Worm (Caenorhabditis elegans) whole organism, L4 larva: ENCODE results near the gene eng-1.

ENCODE experiments used
- D1046.2 ChIP-seq: fragments of 200-800 bp; sonication (Bioruptor generic); IDR thresholded peaks from 2 replicates; pipeline ENCODE4 v1.3.6; 2022; ENCODE audit warnings: missing genetic modification characterization, missing compliant biosample characterization
- F44E2.7 ChIP-seq: fragments of 200-800 bp; sonication (Bioruptor generic); IDR thresholded peaks from 2 replicates; pipeline ENCODE4 v2.1.2; 2022; ENCODE audit warnings: missing genetic modification characterization, missing compliant biosample characterization
- F49E8.2 ChIP-seq: sonication (generic microtip); optimal IDR thresholded peaks from 2 replicates; lab custom pipeline; 2016; ENCODE audit warnings: missing compliant biosample characterization, mild to moderate bottlenecking, missing genetic modification characterization, borderline replicate concordance
- T26A8.4 ChIP-seq: fragments of 200-800 bp; sonication (Bioruptor generic); IDR thresholded peaks from 2 replicates; pipeline ENCODE4 v1.3.6; 2022; ENCODE audit warnings: missing genetic modification characterization, missing compliant biosample characterization
- Y48G9A.11 ChIP-seq: fragments of 200-800 bp; sonication (Bioruptor generic); IDR thresholded peaks from 2 replicates; pipeline ENCODE4 v1.3.6; 2022; ENCODE audit warnings: missing genetic modification reagents, missing genetic modification characterization, missing compliant biosample characterization
- Y75B8A.6 ChIP-seq: fragments of 200-800 bp; sonication (Bioruptor generic); IDR thresholded peaks from 2 replicates; pipeline ENCODE4 v1.3.6; 2022; ENCODE audit warnings: missing genetic modification reagents, missing genetic modification characterization, missing compliant biosample characterization
- ZK337.2 ChIP-seq: fragments of 200-800 bp; sonication (Bioruptor generic); IDR thresholded peaks from 2 replicates; pipeline ENCODE4 v1.3.6; 2022; ENCODE audit warnings: missing genetic modification reagents, missing genetic modification characterization, missing compliant biosample characterization
- ZK546.5 ChIP-seq, 2 experiments: sonication (generic microtip); optimal IDR thresholded peaks; 2 replicates each; lab custom pipeline; 2017; ENCODE audit warnings: missing biosample characterization in 2 of 2, missing genetic modification characterization in 2 of 2
- aly-2 ChIP-seq: sonication (generic microtip); optimal IDR thresholded peaks from 2 replicates; lab custom pipeline; 2018; ENCODE audit warnings: missing biosample characterization, missing genetic modification characterization
- ama-1 ChIP-seq: fragments of 150-350 bp; optimal IDR thresholded peaks from 2 replicates; lab custom pipeline; 2014; ENCODE audit warnings: inconsistent platforms, mixed read lengths
- ceh-32 ChIP-seq: sonication (generic microtip); optimal IDR thresholded peaks from 2 replicates; lab custom pipeline; 2016; ENCODE audit warnings: mild to moderate bottlenecking, missing genetic modification characterization, missing compliant biosample characterization; ENCODE audit not compliant: poor library complexity
- daf-16 ChIP-seq, 3 experiments: sonication (generic microtip); optimal IDR thresholded peaks; 2 replicates each; lab custom pipeline; 2016 to 2017; ENCODE audit warnings: missing genetic modification characterization in 3 of 3, missing genetic modification reagents in 3 of 3, mild to moderate bottlenecking in 2 of 3, missing compliant biosample characterization in 2 of 3, missing biosample characterization in 1 of 3, moderate library complexity in 1 of 3
- dmd-6 ChIP-seq: fragments of 200-800 bp; sonication (Bioruptor generic); IDR thresholded peaks from 2 replicates; pipeline ENCODE4 v1.3.6; 2022; ENCODE audit warnings: missing genetic modification reagents, missing genetic modification characterization, missing compliant biosample characterization
- dmd-8 ChIP-seq: fragments of 200-800 bp; sonication (Bioruptor generic); IDR thresholded peaks from 2 replicates; pipeline ENCODE4 v1.3.6; 2022; ENCODE audit warnings: missing genetic modification characterization, missing compliant biosample characterization
- dmd-9 ChIP-seq: fragments of 200-800 bp; sonication (Bioruptor generic); IDR thresholded peaks from 2 replicates; pipeline ENCODE4 v1.3.6; 2022; ENCODE audit warnings: missing genetic modification reagents, missing genetic modification characterization, missing compliant biosample characterization
- duxl-1 ChIP-seq: sonication (generic microtip); optimal IDR thresholded peaks from 2 replicates; lab custom pipeline; 2016; ENCODE audit warnings: mild to moderate bottlenecking, missing genetic modification characterization, moderate library complexity, missing compliant biosample characterization; ENCODE audit not compliant: poor library complexity
- dve-1 ChIP-seq: sonication (generic microtip); optimal IDR thresholded peaks from 2 replicates; lab custom pipeline; 2017; ENCODE audit warnings: antibody characterized with exemption, mild to moderate bottlenecking, missing genetic modification characterization, missing compliant biosample characterization; ENCODE audit not compliant: insufficient read depth
- hlh-11 ChIP-seq: fragments of 200-800 bp; sonication (Bioruptor generic); optimal IDR thresholded peaks from 2 replicates; lab custom pipeline; 2018; ENCODE audit warnings: mild to moderate bottlenecking, missing genetic modification characterization, missing compliant biosample characterization
- lin-15B ChIP-seq: fragments of 150-350 bp; sonication (generic microtip); optimal IDR thresholded peaks from 3 replicates; lab custom pipeline; 2014; ENCODE audit warnings: missing biosample characterization, missing genetic modification characterization
- lin-38 ChIP-seq: fragments of 200-800 bp; sonication (Bioruptor generic); IDR thresholded peaks from 2 replicates; pipeline ENCODE4 v1.3.6; 2022; ENCODE audit warnings: missing genetic modification reagents, missing genetic modification characterization, missing compliant biosample characterization
- lin-39 ChIP-seq: fragments of 150-350 bp; optimal IDR thresholded peaks from 2 replicates; lab custom pipeline; 2014; ENCODE audit warnings: missing biosample characterization, missing genetic modification reagents, missing genetic modification characterization
- lsy-2 ChIP-seq, 2 experiments: fragments of 150-350 bp in 1 of 2; sonication (generic microtip) in 1 of 2; optimal IDR thresholded peaks; 2 replicates each; lab custom pipeline; 2014 to 2017; ENCODE audit warnings: missing biosample characterization in 2 of 2, missing genetic modification characterization in 2 of 2
- madf-5 ChIP-seq, 2 experiments: fragments of 200-800 bp; sonication (Bioruptor generic); IDR thresholded peaks; 2 replicates each; pipeline ENCODE4 v1.3.6; 2022; ENCODE audit warnings: missing compliant biosample characterization in 2 of 2, missing genetic modification characterization in 2 of 2
- mep-1 ChIP-seq: fragments of 150-350 bp; sonication (generic microtip); optimal IDR thresholded peaks from 3 replicates; lab custom pipeline; 2014; ENCODE audit warnings: missing biosample characterization, missing genetic modification characterization
- mes-2 ChIP-seq: sonication (generic microtip); optimal IDR thresholded peaks from 2 replicates; lab custom pipeline; 2016; ENCODE audit warnings: missing genotype, mild to moderate bottlenecking, missing genetic modification characterization, missing compliant biosample characterization; ENCODE audit not compliant: poor library complexity, severe bottlenecking
- mxl-3 ChIP-seq: fragments of 200-800 bp; sonication (Bioruptor generic); optimal IDR thresholded peaks from 2 replicates; lab custom pipeline; 2018; ENCODE audit warnings: mild to moderate bottlenecking, missing genetic modification characterization, missing compliant biosample characterization
- nhr-11 ChIP-seq: fragments of 150-350 bp; optimal IDR thresholded peaks from 2 replicates; lab custom pipeline; 2014; ENCODE audit warnings: missing biosample characterization, missing genetic modification characterization
- nhr-25 ChIP-seq: sonication (generic microtip); optimal IDR thresholded peaks from 2 replicates; lab custom pipeline; 2017; ENCODE audit warnings: missing genetic modification characterization, mild to moderate bottlenecking, missing compliant biosample characterization, antibody characterized with exemption, moderate library complexity, borderline replicate concordance; ENCODE audit not compliant: insufficient read depth
- nhr-28 ChIP-seq: fragments of 150-350 bp; optimal IDR thresholded peaks from 2 replicates; lab custom pipeline; 2014; ENCODE audit warnings: missing biosample characterization, missing genetic modification characterization
- nhr-41 ChIP-seq: fragments of 200-800 bp; sonication (Bioruptor generic); IDR thresholded peaks from 2 replicates; pipeline ENCODE4 v1.3.6; 2022; ENCODE audit warnings: missing genetic modification reagents, missing genetic modification characterization, missing compliant biosample characterization
- nhr-48 ChIP-seq: sonication (generic microtip); optimal IDR thresholded peaks from 2 replicates; lab custom pipeline; 2016; ENCODE audit warnings: mild to moderate bottlenecking, missing genetic modification characterization, missing compliant biosample characterization
- nhr-6 ChIP-seq: fragments of 150-350 bp; optimal IDR thresholded peaks from 2 replicates; lab custom pipeline; 2014; ENCODE audit warnings: missing biosample characterization, missing genetic modification characterization
- nhr-77 ChIP-seq: fragments of 150-350 bp; optimal IDR thresholded peaks from 2 replicates; lab custom pipeline; 2014; ENCODE audit warnings: missing biosample characterization, missing genetic modification characterization
- pha-4 ChIP-seq, 2 experiments: fragments of 150-350 bp in 1 of 2; fragments of 200-800 bp in 1 of 2; sonication (Bioruptor generic) in 1 of 2; IDR thresholded peaks in 1 of 2; optimal IDR thresholded peaks in 1 of 2; 2 replicates each; pipeline versions ENCODE4 v1.3.6 to Lab custom; 2014 to 2022; ENCODE audit warnings: missing genetic modification characterization in 2 of 2, missing genetic modification reagents in 2 of 2, missing biosample characterization in 1 of 2, missing compliant biosample characterization in 1 of 2
- php-3 ChIP-seq: fragments of 200-800 bp; sonication (Bioruptor generic); IDR thresholded peaks from 2 replicates; pipeline ENCODE4 v1.3.6; 2022; ENCODE audit warnings: missing genetic modification reagents, missing genetic modification characterization, missing compliant biosample characterization
- pqm-1 ChIP-seq: sonication (generic microtip); optimal IDR thresholded peaks from 2 replicates; lab custom pipeline; 2017; ENCODE audit warnings: missing biosample characterization, missing genetic modification characterization
- saeg-2 ChIP-seq: fragments of 200-800 bp; sonication (Bioruptor generic); IDR thresholded peaks from 2 replicates; pipeline ENCODE4 v1.3.6; 2022; ENCODE audit warnings: missing genetic modification reagents, missing genetic modification characterization, missing compliant biosample characterization
- set-16 ChIP-seq: fragments of 200-800 bp; sonication (Bioruptor generic); IDR thresholded peaks from 2 replicates; pipeline ENCODE4 v1.3.6; 2022; ENCODE audit warnings: missing genetic modification reagents, missing genetic modification characterization, missing compliant biosample characterization
- snpc-1.2 ChIP-seq: fragments of 200-800 bp; sonication (Bioruptor generic); IDR thresholded peaks from 2 replicates; pipeline ENCODE4 v1.3.6; 2022; ENCODE audit warnings: missing genetic modification reagents, missing genetic modification characterization, missing compliant biosample characterization
- tra-1 ChIP-seq: fragments of 200-800 bp; sonication (Bioruptor generic); IDR thresholded peaks from 2 replicates; pipeline ENCODE4 v1.3.6; 2022; ENCODE audit warnings: missing genetic modification reagents, missing genetic modification characterization, missing compliant biosample characterization
- unc-130 ChIP-seq: sonication (generic microtip); optimal IDR thresholded peaks from 2 replicates; lab custom pipeline; 2016; ENCODE audit warnings: missing genetic modification reagents, missing genetic modification characterization, missing compliant biosample characterization
- unc-39 ChIP-seq: sonication (generic microtip); optimal IDR thresholded peaks from 2 replicates; lab custom pipeline; 2017; ENCODE audit warnings: missing biosample characterization, missing genetic modification characterization
- zag-1 ChIP-seq: fragments of 150-350 bp; optimal IDR thresholded peaks from 2 replicates; lab custom pipeline; 2014; ENCODE audit warnings: missing biosample characterization, missing genetic modification characterization
- zfp-2 ChIP-seq: sonication (generic microtip); optimal IDR thresholded peaks from 2 replicates; lab custom pipeline; 2016; ENCODE audit warnings: mild to moderate bottlenecking, missing genetic modification characterization, missing compliant biosample characterization
- zfp-3 ChIP-seq: fragments of 200-800 bp; sonication (Bioruptor generic); conservative IDR thresholded peaks from 2 replicates; pipeline ENCODE4 v1.3.6; 2022; ENCODE audit warnings: missing genetic modification reagents, missing genetic modification characterization, missing compliant biosample characterization
- zip-2 ChIP-seq: fragments of 150-350 bp; optimal IDR thresholded peaks from 2 replicates; lab custom pipeline; 2014; ENCODE audit warnings: missing biosample characterization, missing genetic modification characterization
- ztf-11 ChIP-seq: fragments of 150-350 bp; optimal IDR thresholded peaks from 2 replicates; lab custom pipeline; 2014; ENCODE audit warnings: missing biosample characterization, missing genetic modification characterization
- ztf-7 ChIP-seq: fragments of 150-350 bp; optimal IDR thresholded peaks from 2 replicates; lab custom pipeline; 2014; ENCODE audit warnings: missing biosample characterization, missing genetic modification characterization

The eng-1 gene

DNA sequence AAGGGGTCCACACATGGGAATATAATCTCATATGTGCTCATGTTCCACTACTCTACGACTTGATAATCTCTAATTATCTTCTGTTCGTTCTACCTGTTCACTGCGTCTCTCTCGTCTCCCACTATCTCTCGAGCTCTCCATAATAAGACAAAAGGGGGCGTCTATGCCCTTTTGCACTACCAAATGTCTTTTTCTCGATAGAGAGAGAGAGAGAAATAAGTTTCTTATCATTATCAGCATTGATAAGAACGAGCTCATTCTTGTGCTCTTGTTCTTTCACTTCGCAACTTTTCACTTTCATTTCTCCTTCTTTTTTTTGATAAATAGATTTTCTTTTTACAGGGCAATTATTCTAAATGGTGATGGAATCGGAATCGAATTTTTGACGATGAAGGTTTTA is 47.6 kb upstream of the eng-1 start:
- TF ChIP-seq mes-2 (tag; lab: Kevin White, UChicago), result peak; percentile 40
- no peak for TF ChIP-seq T26A8.4 (GFP tag; lab: Robert Waterston, UW)
- no peak for TF ChIP-seq F44E2.7 (GFP tag; lab: Robert Waterston, UW)
- TF ChIP-seq nhr-77 (tag; lab: Kevin White, UChicago), result peak; percentile 44
- TF ChIP-seq ZK337.2 (GFP tag; lab: Robert Waterston, UW), result no peak
- peak; percentile 33 for TF ChIP-seq nhr-6 (tag; lab: Kevin White, UChicago)
- TF ChIP-seq nhr-28 (tag; lab: Kevin White, UChicago), result peak; percentile 67
- TF ChIP-seq dmd-6 (GFP tag; lab: Robert Waterston, UW), result peak; percentile 64
- TF ChIP-seq daf-16 (GFP tag; optimal IDR thresholded peaks at IDR 0.05; lab: Kevin White, UChicago), result no peak
- TF ChIP-seq daf-16 (tag; optimal IDR thresholded peaks at IDR 0.05; lab: Kevin White, UChicago), result peak; percentile 57
- TF ChIP-seq pqm-1 (tag; lab: Kevin White, UChicago), result peak; percentile 95
- peak; percentile 18 for TF ChIP-seq mep-1
- TF ChIP-seq dve-1 (tag; lab: Kevin White, UChicago), result peak; percentile 67
- no peak for TF ChIP-seq mxl-3 (GFP tag; lab: Kevin White, UChicago)
- peak; percentile 33 for TF ChIP-seq ztf-7
- peak; percentile 59 for TF ChIP-seq hlh-11 (tag; lab: Kevin White, UChicago)
- no peak for TF ChIP-seq dmd-8
- TF ChIP-seq php-3, result no peak
- TF ChIP-seq tra-1 (GFP tag; lab: Robert Waterston, UW), result 0 out of 2 replicates have a peak, but pooled peaks have one; percentile 10
- TF ChIP-seq zag-1, result no peak

DNA sequence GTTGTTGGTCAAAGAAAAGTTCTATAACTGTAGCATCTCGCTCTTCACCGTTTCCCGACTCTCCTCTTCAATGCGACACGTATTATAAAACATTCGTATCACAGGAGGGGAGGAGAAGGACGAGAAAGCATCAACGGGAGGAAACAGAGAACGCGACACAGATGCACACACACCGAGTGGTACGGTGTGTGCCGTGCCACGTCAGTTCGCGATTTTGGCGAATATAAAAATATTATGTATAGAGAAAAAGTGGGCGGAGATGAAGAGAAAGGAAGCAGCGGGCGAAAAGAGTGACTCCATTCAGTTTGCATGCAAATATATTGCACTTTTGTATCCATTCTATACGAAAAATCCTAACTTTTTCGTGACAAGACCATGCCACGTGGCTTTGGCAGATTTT is 46.4 kb upstream of the eng-1 start:
- TF ChIP-seq ZK546.5 (tag; optimal IDR thresholded peaks at IDR 0.05; lab: Kevin White, UChicago) (no peak), mxl-3 (GFP tag; lab: Kevin White, UChicago) (peak; percentile 13), ztf-7 (no peak), dmd-9 (GFP tag; lab: Robert Waterston, UW) (no peak), lsy-2 (tag; optimal IDR thresholded peaks at IDR 0.05; lab: Kevin White, UChicago) (peak in 1 of 2 experiments; percentile 9), zfp-3 (no peak), madf-5 (GFP tag; IDR thresholded peaks at IDR 0.05; lab: Robert Waterston, UW) (no peak), zag-1 (no peak), zip-2 (tag; lab: Kevin White, UChicago) (no peak), unc-39 (no peak), daf-16 (GFP tag; optimal IDR thresholded peaks at IDR 0.05; lab: Kevin White, UChicago) (no peak), daf-16 (tag; optimal IDR thresholded peaks at IDR 0.05; lab: Kevin White, UChicago) (peak; percentile 62), zfp-2 (tag; lab: Kevin White, UChicago) (no peak), aly-2 (no peak), pha-4 (GFP tag; IDR thresholded peaks at IDR 0.05; lab: Robert Waterston, UW) (no peak; the same call in 1 of the 2 replicates), pha-4 (tag; optimal IDR thresholded peaks at IDR 0.05; lab: Kevin White, UChicago) (peak; percentile 24), nhr-48 (tag; lab: Kevin White, UChicago) (no peak), saeg-2 (GFP tag; lab: Robert Waterston, UW) (no peak), nhr-11 (tag; lab: Kevin White, UChicago) (no peak), nhr-25 (tag; lab: Kevin White, UChicago) (no peak), Y75B8A.6 (GFP tag; lab: Robert Waterston, UW) (no peak), nhr-41 (no peak), lin-15B (tag; lab: Kevin White, UChicago) (no peak), D1046.2 (GFP tag; lab: Robert Waterston, UW) (no peak), F49E8.2 (tag; lab: Kevin White, UChicago) (no peak), ceh-32 (tag; lab: Kevin White, UChicago) (no peak), set-16 (GFP tag; lab: Robert Waterston, UW) (no peak), snpc-1.2 (GFP tag; lab: Robert Waterston, UW) (no peak), ama-1 (peak; percentile 38), unc-130 (GFP tag; lab: Kevin White, UChicago) (no peak), duxl-1 (tag; lab: Kevin White, UChicago) (peak; percentile 39), lin-38 (GFP tag; lab: Robert Waterston, UW) (peak; percentile 18; the same call in 1 of the 2 replicates), lin-39 (tag; lab: Kevin White, UChicago) (no peak), Y48G9A.11 (GFP tag; lab: Robert Waterston, UW) (no peak), ztf-11 (tag; lab: Kevin White, UChicago) (no peak), mes-2 (tag; lab: Kevin White, UChicago) (peak; percentile 47), pqm-1 (tag; lab: Kevin White, UChicago) (peak; percentile 55)
